Fruit fly (Drosophila melanogaster): ENCODE results near the gene CG13933.
A peak's percentile ranks its signal among the peaks of the same experiment; 100 is the strongest.

Gene CG13933

DNA sequence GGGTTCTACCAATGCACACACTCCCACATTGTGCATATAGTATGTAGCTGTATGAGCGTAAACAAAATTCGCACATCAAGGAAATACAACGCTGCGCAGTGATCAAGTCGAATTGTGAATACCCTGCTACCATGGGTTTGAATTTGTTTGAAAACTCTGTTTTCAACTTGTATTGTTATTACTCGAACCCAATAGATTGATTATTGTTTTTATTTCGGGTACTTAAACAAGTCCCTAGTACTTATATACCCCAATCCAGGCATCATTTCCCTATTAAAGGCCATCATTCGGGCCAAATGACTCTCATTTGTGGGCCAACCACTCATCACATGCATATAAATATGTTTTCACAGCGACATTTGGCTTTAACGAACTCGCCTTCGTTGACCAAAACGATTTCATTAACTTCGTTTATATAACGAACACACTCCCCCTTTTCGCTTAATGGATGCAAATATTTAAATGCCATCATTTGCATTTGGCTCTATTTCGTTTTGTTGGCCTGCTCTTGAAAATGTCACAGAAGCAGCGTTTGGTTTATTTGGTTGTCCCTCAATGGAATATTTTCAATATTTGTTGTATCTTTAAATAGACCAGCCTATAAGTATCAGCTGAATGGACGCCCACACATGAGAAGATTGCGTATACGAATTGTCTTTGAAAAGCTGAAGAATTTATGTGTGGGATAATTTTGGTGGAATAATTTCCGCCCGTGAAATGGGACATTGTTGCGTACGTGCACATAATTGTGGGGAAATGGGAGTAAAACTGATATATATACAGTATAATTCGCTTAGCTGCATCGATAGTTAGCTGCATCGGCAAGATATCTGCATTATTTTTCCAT lies 34.6 kb downstream of the CG13933 start (continued):
- peak; percentile 76 for TF ChIP-seq CG13424 (tag; optimal IDR thresholded peaks at IDR 0.05)
- TF ChIP-seq pnt (GFP tag; optimal IDR thresholded peaks at IDR 0.05) = no peak
- peak; percentile 2 for TF ChIP-seq CG8388 (GFP tag; optimal IDR thresholded peaks at IDR 0.05)
- no peak for TF ChIP-seq BtbVII (GFP tag; optimal IDR thresholded peaks at IDR 0.05)
- TF ChIP-seq luna (GFP tag; optimal IDR thresholded peaks at IDR 0.05) = no peak
- TF ChIP-seq kni (GFP tag; optimal IDR thresholded peaks at IDR 0.05) = no peak
- no peak for TF ChIP-seq CG5953 (GFP tag; IDR thresholded peaks at IDR 0.05)
- no peak for TF ChIP-seq CG15696 (tag; optimal IDR thresholded peaks at IDR 0.05)
- TF ChIP-seq Meics (GFP tag; optimal IDR thresholded peaks at IDR 0.05) = peak; percentile 26
- TF ChIP-seq CG31224 (GFP tag; IDR thresholded peaks at IDR 0.05) = peak; percentile 67
- TF ChIP-seq so (GFP tag; IDR thresholded peaks at IDR 0.05) = peak; percentile 81
- TF ChIP-seq HmgZ (tag; optimal IDR thresholded peaks at IDR 0.05) = peak; percentile 45
- peak; percentile 86 for TF ChIP-seq CG15269 (tag; optimal IDR thresholded peaks at IDR 0.05)
- peak; percentile 92 for TF ChIP-seq sr (GFP tag; IDR thresholded peaks at IDR 0.05)
- TF ChIP-seq Dref (GFP tag; IDR thresholded peaks at IDR 0.05) = no peak
- no peak for TF ChIP-seq twi (tag; optimal IDR thresholded peaks at IDR 0.05)
- TF ChIP-seq wek (GFP tag; optimal IDR thresholded peaks at IDR 0.05) = peak; percentile 17
- TF ChIP-seq Vsx1 (GFP tag; optimal IDR thresholded peaks at IDR 0.05) = no peak
- TF ChIP-seq eve (GFP tag; optimal IDR thresholded peaks at IDR 0.05) = no peak
- no peak for TF ChIP-seq Jarid2 (GFP tag; optimal IDR thresholded peaks at IDR 0.05)
- TF ChIP-seq lbe (GFP tag; optimal IDR thresholded peaks at IDR 0.05) = peak; percentile 32
- TF ChIP-seq Dbx (GFP tag; IDR thresholded peaks at IDR 0.05) = no peak
- no peak for TF ChIP-seq CG7271 (tag; optimal IDR thresholded peaks at IDR 0.05)
- TF ChIP-seq CG14014 (GFP tag; IDR thresholded peaks at IDR 0.05) = peak; percentile 78
- TF ChIP-seq CG8944 (GFP tag; optimal IDR thresholded peaks at IDR 0.05) = peak; percentile 53
- TF ChIP-seq D19B (GFP tag; optimal IDR thresholded peaks at IDR 0.05) = peak; percentile 17
- TF ChIP-seq CG3065 (GFP tag; optimal IDR thresholded peaks at IDR 0.05) = no peak
- TF ChIP-seq CG9609 (GFP tag; optimal IDR thresholded peaks at IDR 0.05) = peak; percentile 66
- no peak for TF ChIP-seq CG1832 (GFP tag; optimal IDR thresholded peaks at IDR 0.05)
- no peak for TF ChIP-seq CG17186 (GFP tag; optimal IDR thresholded peaks at IDR 0.05)
- no peak for TF ChIP-seq dati (GFP tag; IDR thresholded peaks at IDR 0.05)
- peak; percentile 63 for TF ChIP-seq Dek (tag; optimal IDR thresholded peaks at IDR 0.05)
- TF ChIP-seq CG17612 (GFP tag; IDR thresholded peaks at IDR 0.05) = 0 out of 2 replicates have a peak, but pooled peaks have one; percentile 35
- no peak for TF ChIP-seq CG1024 (GFP tag; IDR thresholded peaks at IDR 0.05)
- TF ChIP-seq CHES-1-like (GFP tag; optimal IDR thresholded peaks at IDR 0.05) = peak; percentile 59
- peak; percentile 36 for TF ChIP-seq Nf-YC (tag; optimal IDR thresholded peaks at IDR 0.05)
- TF ChIP-seq tll (GFP tag; optimal IDR thresholded peaks at IDR 0.05) = no peak
- TF ChIP-seq CG15479 (GFP tag; optimal IDR thresholded peaks at IDR 0.05) = no peak
- peak; percentile 35 for TF ChIP-seq odd (GFP tag; optimal IDR thresholded peaks at IDR 0.05)
- no peak for TF ChIP-seq bbx (GFP tag; IDR thresholded peaks at IDR 0.05; ENCODE audit: partially characterized antibody)
- TF ChIP-seq sug (tag; optimal IDR thresholded peaks at IDR 0.05) = peak; percentile 22
- TF ChIP-seq CG18764 (GFP tag; optimal IDR thresholded peaks at IDR 0.05) = no peak
- TF ChIP-seq CG3281 (GFP tag; optimal IDR thresholded peaks at IDR 0.05) = no peak
- peak; percentile 67; the same call in 1 of the 2 replicates for TF ChIP-seq CG11085 (GFP tag; IDR thresholded peaks at IDR 0.05)
- TF ChIP-seq PHDP (tag; optimal IDR thresholded peaks at IDR 0.05) = peak; percentile 53
- TF ChIP-seq CG17802 (tag; optimal IDR thresholded peaks at IDR 0.05) = no peak
- peak; percentile 40 for TF ChIP-seq pho (GFP tag; optimal IDR thresholded peaks at IDR 0.05)
- TF ChIP-seq CG32532 (GFP tag; IDR thresholded peaks at IDR 0.05) = peak; percentile 81
